Worm (Caenorhabditis elegans): ENCODE results near the gene C14C10.2.
A peak's percentile ranks its signal among the peaks of the same experiment; 100 is the strongest.

The C14C10.2 gene

DNA sequence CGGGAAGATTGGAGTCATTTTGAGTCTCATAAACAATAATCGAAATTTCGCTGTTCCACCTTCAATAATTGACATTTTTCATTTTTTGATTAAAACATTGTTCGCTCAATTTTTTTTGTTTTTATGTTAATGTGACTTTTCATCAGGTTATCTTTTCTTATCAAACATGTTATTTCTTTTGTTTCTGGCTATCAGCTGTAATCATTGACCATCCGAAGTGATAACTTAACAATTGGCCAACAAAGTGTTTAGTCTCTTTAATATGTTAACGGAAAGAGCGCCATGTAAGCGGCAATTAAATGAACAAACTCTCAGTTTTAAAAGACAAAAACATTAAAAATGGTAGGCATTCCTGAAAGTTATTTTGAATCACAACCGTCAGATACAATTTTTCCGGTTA, 41.8 kb upstream of the C14C10.2 start:
- peak; percentile 52 for TF ChIP-seq pqm-1 (tag; optimal IDR thresholded peaks at IDR 0.05)
- peak; percentile 77 for TF ChIP-seq elt-2 (tag; optimal IDR thresholded peaks at IDR 0.05)
- TF ChIP-seq jun-1 (tag; optimal IDR thresholded peaks at IDR 0.05), result no peak

DNA sequence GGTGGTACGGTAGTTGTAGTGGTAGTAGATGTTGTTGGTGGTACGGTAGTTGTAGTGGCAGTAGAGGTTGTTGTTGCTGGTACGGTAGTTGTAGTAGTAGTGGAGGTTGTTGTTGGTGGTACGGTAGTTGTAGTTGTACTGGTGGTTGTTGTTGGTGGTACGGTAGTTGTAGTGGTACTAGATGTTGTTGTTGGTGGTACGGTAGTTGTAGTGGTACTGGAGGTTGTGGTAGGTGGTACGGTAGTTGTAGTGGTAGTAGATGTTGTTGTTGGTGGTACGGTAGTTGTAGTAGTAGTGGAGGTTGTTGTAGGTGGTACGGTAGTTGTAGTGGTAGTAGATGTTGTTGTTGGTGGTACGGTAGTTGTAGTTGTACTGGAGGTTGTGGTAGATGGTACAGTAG, 40.8 kb upstream of the C14C10.2 start:
- no peak for TF ChIP-seq nhr-67 (tag; optimal IDR thresholded peaks at IDR 0.05)
- TF ChIP-seq pqm-1 (tag; optimal IDR thresholded peaks at IDR 0.05), result no peak
- TF ChIP-seq nhr-43 (tag; optimal IDR thresholded peaks at IDR 0.05; ENCODE audit: poor library complexity, severe bottlenecking), result no peak
- no peak for TF ChIP-seq ztf-11 (tag; optimal IDR thresholded peaks at IDR 0.05)

DNA sequence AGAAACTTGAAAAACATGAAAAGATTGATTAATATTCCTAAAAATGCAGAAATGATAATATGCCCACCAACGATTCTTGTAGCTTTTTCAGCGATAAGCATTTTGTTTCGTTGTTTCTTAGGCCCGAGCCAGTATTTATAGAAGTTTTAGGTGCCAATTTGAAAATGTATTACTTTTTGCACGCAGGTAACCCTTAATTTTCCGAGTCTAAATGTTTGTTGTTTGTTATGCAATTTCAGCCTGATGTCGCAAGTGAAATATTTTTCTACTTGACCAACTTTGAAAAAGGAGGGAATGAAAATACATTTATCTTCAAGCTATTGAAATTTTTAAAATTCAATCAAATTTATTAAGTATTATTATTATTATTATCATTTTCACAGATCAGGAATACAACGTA, 39.8 kb upstream of the C14C10.2 start, which contains the start of gene srx-113:
TSS of gene srx-113 (minus strand) at position 101 of the 400 bp plus-strand sequence.
- TF ChIP-seq tbx-2 (tag; optimal IDR thresholded peaks at IDR 0.05) (no peak), nhr-12 (tag; optimal IDR thresholded peaks at IDR 0.05) (no peak), lsy-12 (tag; optimal IDR thresholded peaks at IDR 0.05) (no peak), nhr-28 (tag; optimal IDR thresholded peaks at IDR 0.05) (no peak)

DNA sequence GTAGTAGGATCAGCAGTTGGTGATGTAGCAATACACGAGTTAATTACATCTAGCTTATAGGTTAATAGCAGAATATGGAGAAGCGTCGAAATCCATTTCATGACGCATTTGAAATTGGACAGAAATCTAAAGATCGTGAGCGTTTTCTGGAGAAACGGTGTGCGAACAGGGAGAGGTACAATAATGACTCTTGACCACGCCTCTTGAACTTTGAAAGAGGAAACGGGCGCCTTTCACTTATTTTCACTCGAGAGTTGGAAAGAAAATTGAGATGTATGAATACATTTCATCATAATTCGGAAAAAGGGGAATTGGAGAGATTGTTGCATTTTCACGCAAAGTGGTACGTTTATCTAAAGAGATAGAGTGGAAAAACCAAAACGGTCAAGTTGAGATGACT, 37.5 kb upstream of the C14C10.2 start, which contains the start of gene F56H9.6:
TSS of gene F56H9.6 (minus strand) at position 101 of the 400 bp plus-strand sequence.
- TF ChIP-seq R02D3.7 (tag; optimal IDR thresholded peaks at IDR 0.05) (no peak), unc-62 (GFP tag; optimal IDR thresholded peaks at IDR 0.05) (no peak), skn-1 (tag; optimal IDR thresholded peaks at IDR 0.05) (no peak), nhr-77 (tag; optimal IDR thresholded peaks at IDR 0.05) (no peak), ama-1 (optimal IDR thresholded peaks at IDR 0.05) (no peak), snpc-4 (tag; optimal IDR thresholded peaks at IDR 0.05) (no peak), mml-1 (tag; optimal IDR thresholded peaks at IDR 0.05) (no peak), lsy-12 (tag; optimal IDR thresholded peaks at IDR 0.05) (no peak), nhr-237 (tag; optimal IDR thresholded peaks at IDR 0.05) (no peak), egl-5 (tag; optimal IDR thresholded peaks at IDR 0.05) (no peak), pha-4 (tag; optimal IDR thresholded peaks at IDR 0.05) (no peak), nhr-11 (tag; optimal IDR thresholded peaks at IDR 0.05) (no peak)

DNA sequence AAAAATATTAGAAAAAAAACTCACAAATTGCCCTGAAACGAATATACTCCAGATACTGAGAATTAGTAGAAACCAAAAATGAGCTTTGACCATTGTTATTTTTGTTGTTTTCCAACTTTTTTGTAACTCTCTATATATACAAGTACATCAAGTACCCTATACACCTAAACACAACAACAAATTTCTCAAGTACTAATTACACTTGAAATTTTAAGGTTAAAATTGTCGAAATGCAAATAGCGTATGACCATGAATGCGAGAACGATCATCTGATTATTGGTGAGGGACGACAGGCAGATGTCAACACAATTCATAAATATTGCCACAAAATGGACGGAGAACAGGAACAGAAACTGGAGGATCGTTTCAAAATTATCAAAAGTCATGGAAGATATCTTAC, 32.1 kb upstream of the C14C10.2 start, which contains the start of gene F56H9.9:
TSS of gene F56H9.9 (minus strand) at position 101 of the 400 bp plus-strand sequence.
- TF ChIP-seq nhr-67 (tag; optimal IDR thresholded peaks at IDR 0.05) (no peak), nhr-76 (tag; optimal IDR thresholded peaks at IDR 0.05) (no peak), snpc-4 (tag; optimal IDR thresholded peaks at IDR 0.05) (no peak), nhr-11 (tag; optimal IDR thresholded peaks at IDR 0.05) (no peak), daf-12 (tag; optimal IDR thresholded peaks at IDR 0.05) (no peak)

DNA sequence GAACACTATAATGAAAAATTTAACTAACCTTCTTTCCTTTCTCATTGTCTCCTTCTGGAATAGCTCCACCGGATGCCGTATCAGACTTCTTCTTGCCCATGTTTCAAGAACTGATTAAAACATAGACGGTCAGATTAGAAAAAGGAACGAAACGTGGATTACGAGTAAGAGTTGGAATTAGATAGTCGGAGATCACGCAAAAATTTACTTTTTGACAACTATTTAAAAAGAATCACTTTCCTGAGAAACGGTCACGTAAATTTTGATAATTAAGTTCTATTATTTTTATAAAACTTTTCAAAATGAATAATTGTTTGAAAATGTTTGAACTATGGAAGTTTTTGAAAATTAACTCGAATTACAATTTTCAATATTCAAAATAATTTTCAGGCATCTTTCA, 19.8 kb upstream of the C14C10.2 start, which contains the start of gene cyc-2.2:
TSS of gene cyc-2.2 (minus strand) at position 101 of the 400 bp plus-strand sequence.
- TF ChIP-seq snpc-4 (tag; optimal IDR thresholded peaks at IDR 0.05) (no peak), ztf-4 (tag; optimal IDR thresholded peaks at IDR 0.05) (no peak), aly-2 (tag; optimal IDR thresholded peaks at IDR 0.05) (no peak), lsy-12 (tag; optimal IDR thresholded peaks at IDR 0.05) (no peak), fos-1 (tag; optimal IDR thresholded peaks at IDR 0.05) (no peak), nhr-77 (tag; optimal IDR thresholded peaks at IDR 0.05) (no peak), unc-62 (GFP tag; optimal IDR thresholded peaks at IDR 0.05) (no peak), fkh-2 (tag; optimal IDR thresholded peaks at IDR 0.05) (no peak), egl-27 (tag; optimal IDR thresholded peaks at IDR 0.05) (no peak), elt-1 (tag; optimal IDR thresholded peaks at IDR 0.05) (no peak), ZK546.5 (tag; optimal IDR thresholded peaks at IDR 0.05) (no peak), nhr-28 (tag; optimal IDR thresholded peaks at IDR 0.05) (no peak)

DNA sequence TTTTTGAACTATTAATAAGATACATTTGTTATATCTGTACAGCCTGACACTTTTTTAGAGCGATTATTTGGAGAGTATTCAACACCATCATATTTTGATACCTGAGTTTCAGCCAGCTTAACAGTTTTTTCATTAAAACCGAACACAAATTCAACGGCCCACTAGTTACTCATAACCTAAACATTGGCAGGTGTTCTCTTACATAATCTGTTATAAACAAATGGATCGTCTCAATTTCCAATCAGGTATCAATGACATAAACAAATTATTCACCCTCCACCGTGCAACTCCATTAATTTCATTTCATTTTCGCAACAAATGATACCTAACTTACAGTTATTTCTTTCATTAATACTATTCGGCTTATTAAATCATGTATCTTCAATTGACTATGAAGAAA, 18.8 kb upstream of the C14C10.2 start, which contains the start of gene cubn-1:
TSS of gene cubn-1 (plus strand) at position 301 of the 400 bp plus-strand sequence.
- TF ChIP-seq lin-39 (tag; optimal IDR thresholded peaks at IDR 0.05) (no peak), nhr-237 (tag; optimal IDR thresholded peaks at IDR 0.05) (no peak), egl-27 (tag; optimal IDR thresholded peaks at IDR 0.05) (no peak), mml-1 (tag; optimal IDR thresholded peaks at IDR 0.05) (no peak), snpc-4 (tag; optimal IDR thresholded peaks at IDR 0.05) (no peak), hmg-11 (tag; optimal IDR thresholded peaks at IDR 0.05) (no peak), fkh-10 (GFP tag; optimal IDR thresholded peaks at IDR 0.05) (no peak), ceh-16 (tag; optimal IDR thresholded peaks at IDR 0.05) (no peak), lsy-12 (tag; optimal IDR thresholded peaks at IDR 0.05) (no peak), sea-2 (GFP tag; optimal IDR thresholded peaks at IDR 0.05) (no peak), ztf-11 (tag; optimal IDR thresholded peaks at IDR 0.05) (no peak), ceh-9 (tag; optimal IDR thresholded peaks at IDR 0.05) (no peak), ceh-28 (tag; optimal IDR thresholded peaks at IDR 0.05) (no peak), ceh-82 (tag; optimal IDR thresholded peaks at IDR 0.05) (no peak), mdl-1 (tag; optimal IDR thresholded peaks at IDR 0.05) (no peak), nhr-43 (tag; optimal IDR thresholded peaks at IDR 0.05; ENCODE audit: poor library complexity, severe bottlenecking) (no peak), skn-1 (tag; optimal IDR thresholded peaks at IDR 0.05) (no peak), ztf-4 (tag; optimal IDR thresholded peaks at IDR 0.05) (no peak), nhr-67 (tag; optimal IDR thresholded peaks at IDR 0.05) (no peak), nhr-28 (tag; optimal IDR thresholded peaks at IDR 0.05) (no peak)

Measured in whole organism, L3 larva.